Worm (Caenorhabditis elegans) whole organism, L1 larva: ENCODE data around the gene str-206.

Source experiments
- alr-1 ChIP-seq: fragments of 200-800 bp; sonication (Bioruptor generic); optimal IDR thresholded peaks from 2 replicates; lab custom pipeline; 2018; ENCODE audit warnings: borderline replicate concordance, mild to moderate bottlenecking, missing genetic modification characterization, missing compliant biosample characterization
- egl-27 ChIP-seq, 2 experiments: fragments of 150-350 bp in 1 of 2; sonication (generic microtip); optimal IDR thresholded peaks; 3 replicates each; lab custom pipeline; 2017 to 2018; ENCODE audit warnings: missing biosample characterization in 2 of 2, missing genetic modification characterization in 2 of 2, missing genetic modification reagents in 2 of 2
- fkh-10 ChIP-seq: sonication (generic microtip); optimal IDR thresholded peaks from 2 replicates; lab custom pipeline; 2017; ENCODE audit warnings: missing biosample characterization, missing genetic modification reagents, missing genetic modification characterization
- jun-1 ChIP-seq: fragments of 150-350 bp; optimal IDR thresholded peaks from 2 replicates; lab custom pipeline; 2014; ENCODE audit warnings: missing biosample characterization, missing genetic modification reagents, missing genetic modification characterization
- lin-15B ChIP-seq: fragments of 150-350 bp; sonication (generic microtip); optimal IDR thresholded peaks from 3 replicates; lab custom pipeline; 2014; ENCODE audit warnings: missing biosample characterization, missing genetic modification characterization
- lin-35 ChIP-seq, 2 experiments: fragments of 150-350 bp; optimal IDR thresholded peaks; 2 replicates each; lab custom pipeline; 2014; ENCODE audit warnings: missing biosample characterization in 2 of 2, missing genetic modification characterization in 2 of 2, missing genetic modification reagents in 2 of 2
- nhr-11 ChIP-seq: fragments of 150-350 bp; optimal IDR thresholded peaks from 2 replicates; lab custom pipeline; 2014; ENCODE audit warnings: missing biosample characterization, missing genetic modification characterization
- nhr-19 ChIP-seq: fragments of 200-800 bp; sonication (Bioruptor generic); conservative IDR thresholded peaks from 2 replicates; pipeline ENCODE4 v1.3.6; 2022; ENCODE audit warnings: missing genetic modification characterization, missing compliant biosample characterization
- nhr-237 ChIP-seq: fragments of 150-350 bp; optimal IDR thresholded peaks from 2 replicates; lab custom pipeline; 2014; ENCODE audit warnings: missing biosample characterization, missing genetic modification characterization
- sox-4 ChIP-seq: sonication (generic microtip); optimal IDR thresholded peaks from 2 replicates; lab custom pipeline; 2016; ENCODE audit warnings: missing genetic modification characterization, missing compliant biosample characterization
- unc-98 ChIP-seq: fragments of 200-800 bp; sonication (Bioruptor generic); IDR thresholded peaks from 2 replicates; pipeline ENCODE4 v1.3.6; 2022; ENCODE audit warnings: missing genetic modification characterization, missing compliant biosample characterization

DNA sequence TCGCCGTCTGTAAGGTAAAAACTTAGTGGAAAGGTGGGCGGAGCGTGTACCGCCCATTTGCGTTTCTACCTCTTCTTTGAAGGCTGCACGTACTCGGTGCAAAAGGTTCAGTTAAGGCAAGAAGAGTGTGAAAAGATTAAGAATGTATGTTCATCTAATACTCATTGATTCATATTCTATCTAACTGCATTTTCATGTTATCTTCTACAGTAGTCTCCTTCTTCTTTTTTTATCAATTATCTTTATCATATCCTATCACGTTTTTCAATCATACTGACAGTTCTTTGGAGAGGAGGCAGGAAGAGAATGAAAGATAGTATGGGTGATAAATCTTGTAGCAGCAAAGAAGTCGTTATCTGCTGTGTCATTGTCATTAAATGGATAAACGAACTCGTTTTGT lies 29.5 kb downstream of the str-206 start:
- no peak for TF ChIP-seq nhr-11 (tag; lab: Kevin White, UChicago)
- TF ChIP-seq nhr-237 (tag; lab: Kevin White, UChicago), result no peak
- TF ChIP-seq alr-1 (tag; lab: Kevin White, UChicago), result no peak
- TF ChIP-seq unc-98 (GFP tag; lab: Robert Waterston, UW), result no peak
- no peak for TF ChIP-seq fkh-10 (GFP tag; lab: Kevin White, UChicago)
- TF ChIP-seq lin-35 (GFP tag; optimal IDR thresholded peaks at IDR 0.05; lab: Kevin White, UChicago), result peak in 1 of 2 experiments; percentile 70
- no peak for TF ChIP-seq jun-1 (tag; lab: Kevin White, UChicago)
- peak in 1 of 2 experiments; percentile 61 for TF ChIP-seq egl-27 (tag; optimal IDR thresholded peaks at IDR 0.05; lab: Kevin White, UChicago)
- TF ChIP-seq nhr-19 (GFP tag; lab: Robert Waterston, UW), result peak; percentile 73
- peak; percentile 40 for TF ChIP-seq sox-4 (tag; lab: Kevin White, UChicago)
- no peak for TF ChIP-seq lin-15B (tag; lab: Kevin White, UChicago)
